Worm (Caenorhabditis elegans) whole organism, L3 larva: ENCODE results near the gene K04G11.3.

Experiments used
- R02D3.7 ChIP-seq: fragments of 150-350 bp; optimal IDR thresholded peaks from 2 replicates; lab custom pipeline; 2014; ENCODE audit warnings: missing biosample characterization, missing genetic modification characterization
- aly-2 ChIP-seq: fragments of 150-350 bp; optimal IDR thresholded peaks from 2 replicates; lab custom pipeline; 2014; ENCODE audit warnings: missing biosample characterization, missing genetic modification characterization
- ama-1 ChIP-seq: fragments of 150-350 bp; optimal IDR thresholded peaks from 2 replicates; lab custom pipeline; 2018
- ceh-16 ChIP-seq: sonication (generic microtip); optimal IDR thresholded peaks from 2 replicates; lab custom pipeline; 2017; ENCODE audit warnings: missing biosample characterization, missing genetic modification characterization
- ceh-82 ChIP-seq: fragments of 150-350 bp; optimal IDR thresholded peaks from 2 replicates; lab custom pipeline; 2014; ENCODE audit warnings: missing biosample characterization, missing genetic modification characterization
- ceh-9 ChIP-seq: sonication (generic microtip); optimal IDR thresholded peaks from 2 replicates; lab custom pipeline; 2018; ENCODE audit warnings: missing biosample characterization, missing genetic modification characterization
- daf-12 ChIP-seq: fragments of 150-350 bp; optimal IDR thresholded peaks from 2 replicates; lab custom pipeline; 2014; ENCODE audit warnings: missing biosample characterization, missing genetic modification reagents, missing genetic modification characterization
- egl-5 ChIP-seq: fragments of 150-350 bp; optimal IDR thresholded peaks from 2 replicates; lab custom pipeline; 2017; ENCODE audit warnings: missing biosample characterization, missing genetic modification reagents, missing genetic modification characterization, inconsistent platforms
- elt-1 ChIP-seq: fragments of 150-350 bp; optimal IDR thresholded peaks from 2 replicates; lab custom pipeline; 2014; ENCODE audit warnings: missing biosample characterization, missing genetic modification characterization
- elt-2 ChIP-seq: sonication (generic microtip); optimal IDR thresholded peaks from 2 replicates; lab custom pipeline; 2016; ENCODE audit warnings: missing genetic modification reagents, mild to moderate bottlenecking, missing genetic modification characterization, missing compliant biosample characterization
- elt-3 ChIP-seq, 3 experiments: fragments of 150-350 bp in 1 of 3; sonication (generic microtip) in 2 of 3; optimal IDR thresholded peaks; 2 replicates in 2 of 3; 4 replicates in 1 of 3; lab custom pipeline; 2014 to 2017; ENCODE audit warnings: missing biosample characterization in 3 of 3, missing genetic modification characterization in 3 of 3
- eor-1 ChIP-seq, 2 experiments: fragments of 150-350 bp; optimal IDR thresholded peaks; 2 replicates each; lab custom pipeline; 2014 to 2018; ENCODE audit warnings: missing biosample characterization in 2 of 2, missing genetic modification characterization in 2 of 2
- fos-1 ChIP-seq: fragments of 150-350 bp; optimal IDR thresholded peaks from 2 replicates; lab custom pipeline; 2014; ENCODE audit warnings: missing biosample characterization, missing genetic modification characterization
- hmg-11 ChIP-seq: sonication (generic microtip); optimal IDR thresholded peaks from 2 replicates; lab custom pipeline; 2016; ENCODE audit warnings: missing genetic modification characterization, missing compliant biosample characterization
- jun-1 ChIP-seq: fragments of 150-350 bp; optimal IDR thresholded peaks from 2 replicates; lab custom pipeline; 2014; ENCODE audit warnings: missing biosample characterization, missing genetic modification reagents, missing genetic modification characterization
- lin-15B ChIP-seq: fragments of 150-350 bp; optimal IDR thresholded peaks from 2 replicates; lab custom pipeline; 2014; ENCODE audit warnings: missing biosample characterization, missing genetic modification characterization
- lin-39 ChIP-seq: fragments of 150-350 bp; optimal IDR thresholded peaks from 2 replicates; lab custom pipeline; 2018; ENCODE audit warnings: missing biosample characterization, missing genetic modification reagents, missing genetic modification characterization
- lsy-12 ChIP-seq: sonication (generic microtip); optimal IDR thresholded peaks from 2 replicates; lab custom pipeline; 2016; ENCODE audit warnings: mild to moderate bottlenecking, missing genetic modification characterization, missing compliant biosample characterization
- mml-1 ChIP-seq: fragments of 150-350 bp; sonication (generic microtip); optimal IDR thresholded peaks from 3 replicates; lab custom pipeline; 2014; ENCODE audit warnings: missing biosample characterization, missing genetic modification characterization
- nfya-1 ChIP-seq: sonication (generic microtip); optimal IDR thresholded peaks from 2 replicates; lab custom pipeline; 2017; ENCODE audit warnings: missing genetic modification characterization, mild to moderate bottlenecking, missing compliant biosample characterization, antibody characterized with exemption, moderate library complexity; ENCODE audit not compliant: insufficient read depth
- nhr-12 ChIP-seq: fragments of 150-350 bp; optimal IDR thresholded peaks from 2 replicates; lab custom pipeline; 2014; ENCODE audit warnings: missing biosample characterization, missing genetic modification characterization
- nhr-23 ChIP-seq: fragments of 150-350 bp; optimal IDR thresholded peaks from 2 replicates; lab custom pipeline; 2014; ENCODE audit warnings: missing biosample characterization, missing genetic modification reagents, missing genetic modification characterization
- nhr-237 ChIP-seq: fragments of 150-350 bp; optimal IDR thresholded peaks from 2 replicates; lab custom pipeline; 2014; ENCODE audit warnings: missing biosample characterization, missing genetic modification characterization
- nhr-25 ChIP-seq: sonication (generic microtip); optimal IDR thresholded peaks from 2 replicates; lab custom pipeline; 2017; ENCODE audit warnings: missing biosample characterization, missing genetic modification characterization
- nhr-28 ChIP-seq: fragments of 150-350 bp; optimal IDR thresholded peaks from 2 replicates; lab custom pipeline; 2014; ENCODE audit warnings: missing biosample characterization, missing genetic modification characterization
- nhr-43 ChIP-seq: sonication (generic microtip); optimal IDR thresholded peaks from 2 replicates; lab custom pipeline; 2016; ENCODE audit warnings: mild to moderate bottlenecking, missing genetic modification characterization, missing compliant biosample characterization; ENCODE audit not compliant: poor library complexity, severe bottlenecking
- nhr-76 ChIP-seq: fragments of 150-350 bp; sonication (generic microtip); optimal IDR thresholded peaks from 5 replicates; lab custom pipeline; 2014; ENCODE audit warnings: missing biosample characterization, missing genetic modification characterization
- pha-4 ChIP-seq: fragments of 150-350 bp; optimal IDR thresholded peaks from 2 replicates; lab custom pipeline; 2014; ENCODE audit warnings: missing biosample characterization, missing genetic modification reagents, missing genetic modification characterization
- pqm-1 ChIP-seq: fragments of 150-350 bp; optimal IDR thresholded peaks from 2 replicates; lab custom pipeline; 2017; ENCODE audit warnings: missing biosample characterization, missing genetic modification characterization, inconsistent platforms
- skn-1 ChIP-seq: fragments of 150-350 bp; optimal IDR thresholded peaks from 2 replicates; lab custom pipeline; 2014; ENCODE audit warnings: missing biosample characterization, missing genetic modification characterization
- tbx-2 ChIP-seq: sonication (generic microtip); optimal IDR thresholded peaks from 2 replicates; lab custom pipeline; 2016; ENCODE audit warnings: mild to moderate bottlenecking, missing genetic modification characterization, missing compliant biosample characterization
- unc-39 ChIP-seq: sonication (generic microtip); optimal IDR thresholded peaks from 4 replicates; lab custom pipeline; 2017; ENCODE audit warnings: missing biosample characterization, missing genetic modification characterization
- unc-62 ChIP-seq: fragments of 150-350 bp; sonication (generic microtip); optimal IDR thresholded peaks from 4 replicates; lab custom pipeline; 2014; ENCODE audit warnings: missing biosample characterization, missing genetic modification reagents, missing genetic modification characterization
- zag-1 ChIP-seq: fragments of 150-350 bp; optimal IDR thresholded peaks from 2 replicates; lab custom pipeline; 2014; ENCODE audit warnings: missing biosample characterization, missing genetic modification characterization
- ztf-11 ChIP-seq: fragments of 150-350 bp; optimal IDR thresholded peaks from 2 replicates; lab custom pipeline; 2014; ENCODE audit warnings: missing biosample characterization, missing genetic modification characterization

The K04G11.3 gene

DNA sequence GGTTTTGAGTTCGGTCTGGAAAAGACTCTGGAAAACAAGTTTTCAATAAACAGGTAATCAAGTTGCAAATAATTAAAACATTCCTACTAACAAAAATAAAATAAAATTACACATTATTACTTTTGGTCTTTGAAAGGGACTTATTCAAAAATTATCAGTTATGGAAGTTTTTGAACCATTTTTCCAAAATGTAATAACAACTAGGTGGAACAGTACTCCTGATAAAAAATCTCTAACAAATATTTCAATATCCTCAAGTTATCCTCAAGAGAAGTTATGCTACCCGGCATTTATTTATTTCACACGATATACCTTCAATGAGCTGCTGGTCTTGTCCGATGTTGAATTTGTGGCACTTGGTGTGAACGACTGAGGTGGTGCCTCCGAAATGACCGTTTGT lies 7.8 kb downstream of the K04G11.3 start:
- no peak for TF ChIP-seq ceh-16
- no peak for TF ChIP-seq elt-2
- TF ChIP-seq skn-1 = no peak
- TF ChIP-seq ceh-82 (tag; lab: Kevin White, UChicago) = no peak
- TF ChIP-seq nhr-12 (tag; lab: Kevin White, UChicago) = no peak
- no peak for TF ChIP-seq zag-1 (tag; lab: Kevin White, UChicago)
- TF ChIP-seq ama-1 (lab: Kevin White, UChicago) = no peak
- TF ChIP-seq elt-1 (tag; lab: Kevin White, UChicago) = no peak

ce11 chrX:14338896-14339295 lies 8.6 kb downstream of the K04G11.3 start:
- TF ChIP-seq unc-39 (no peak), nhr-43 (no peak), nhr-12 (tag; lab: Kevin White, UChicago) (no peak), ceh-9 (tag; lab: Kevin White, UChicago) (no peak), nhr-25 (tag; lab: Kevin White, UChicago) (peak; percentile 84), nhr-28 (tag; lab: Kevin White, UChicago) (no peak), eor-1 (tag; optimal IDR thresholded peaks at IDR 0.05; lab: Kevin White, UChicago) (no peak), elt-3 (tag; optimal IDR thresholded peaks at IDR 0.05; lab: Kevin White, UChicago) (no peak), R02D3.7 (tag; lab: Kevin White, UChicago) (no peak), tbx-2 (tag; lab: Kevin White, UChicago) (no peak), pqm-1 (tag; lab: Kevin White, UChicago) (no peak), elt-1 (tag; lab: Kevin White, UChicago) (peak; percentile 72), zag-1 (tag; lab: Kevin White, UChicago) (no peak), lin-39 (peak; percentile 16), jun-1 (tag; lab: Kevin White, UChicago) (no peak), fos-1 (tag; lab: Kevin White, UChicago) (no peak)

DNA sequence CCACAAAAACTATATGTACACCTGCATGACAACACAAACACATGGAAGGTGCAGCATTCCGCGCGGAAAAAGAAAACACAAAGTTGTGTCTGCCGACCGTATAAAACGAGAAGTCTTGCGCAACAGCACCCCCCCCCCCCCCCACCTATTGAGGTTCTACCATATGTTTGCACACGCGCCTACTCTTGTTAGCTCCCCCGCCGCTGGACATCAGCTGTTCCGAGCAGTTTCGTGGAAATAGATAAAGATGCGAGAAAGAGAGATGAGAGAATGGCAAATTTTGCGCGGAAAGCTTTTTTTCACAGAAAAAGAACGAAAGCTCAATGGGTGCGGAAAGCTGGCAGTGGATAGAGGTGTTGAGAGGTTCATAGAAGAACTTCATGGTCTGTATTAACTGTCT lies 11.9 kb downstream of the K04G11.3 start:
- TF ChIP-seq egl-5 (tag; lab: Kevin White, UChicago) = no peak
- no peak for TF ChIP-seq lin-15B
- no peak for TF ChIP-seq unc-62 (GFP tag; lab: Kevin White, UChicago)
- no peak for TF ChIP-seq ama-1 (lab: Kevin White, UChicago)
- no peak for TF ChIP-seq elt-3 (tag; optimal IDR thresholded peaks at IDR 0.05; lab: Kevin White, UChicago)
- TF ChIP-seq jun-1 (tag; lab: Kevin White, UChicago) = no peak
- peak; percentile 10 for TF ChIP-seq pha-4 (tag; lab: Kevin White, UChicago)

ce11 chrX:14335220-14335619 lies 12.3 kb downstream of the K04G11.3 start, which contains the start of gene K04G11.1:
Gene K04G11.1, plus strand, starts transcription at chrX:14335520.
- no peak for TF ChIP-seq nhr-237

DNA sequence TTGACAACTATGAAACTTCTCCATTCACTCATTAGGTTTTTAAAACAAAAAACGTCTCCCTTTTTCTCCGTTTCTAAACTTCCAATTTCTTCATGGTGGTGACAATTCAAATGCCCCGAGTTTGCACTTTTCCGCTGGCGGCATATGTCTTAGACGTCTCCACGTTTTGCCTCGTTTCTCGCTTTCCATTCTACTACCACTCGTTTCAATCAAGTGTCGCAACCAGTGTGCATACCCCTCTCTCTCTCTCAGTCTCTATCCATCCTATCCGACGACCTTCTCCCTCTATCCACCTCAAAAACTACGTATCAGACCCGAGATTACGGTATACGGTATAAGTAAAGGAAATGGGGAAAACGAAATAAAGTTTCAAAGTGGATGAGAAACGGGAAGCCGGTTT lies 13.3 kb downstream of the K04G11.3 start:
- no peak for TF ChIP-seq lsy-12
- TF ChIP-seq elt-1 (tag; lab: Kevin White, UChicago) = no peak
- TF ChIP-seq aly-2 (tag; lab: Kevin White, UChicago) = no peak
- TF ChIP-seq daf-12 (tag; lab: Kevin White, UChicago) = peak; percentile 34
- no peak for TF ChIP-seq ztf-11 (tag; lab: Kevin White, UChicago)
- peak; percentile 84 for TF ChIP-seq nfya-1 (tag; lab: Kevin White, UChicago)
- no peak for TF ChIP-seq unc-39
- TF ChIP-seq nhr-25 (tag; lab: Kevin White, UChicago) = peak; percentile 90
- no peak for TF ChIP-seq nhr-43
- TF ChIP-seq hmg-11 (tag; lab: Kevin White, UChicago) = no peak
- TF ChIP-seq jun-1 (tag; lab: Kevin White, UChicago) = no peak
- TF ChIP-seq nhr-23 (tag; lab: Kevin White, UChicago) = peak; percentile 47

ce11 chrX:14329348-14329747 lies 18.1 kb downstream of the K04G11.3 start:
- TF ChIP-seq mml-1 (tag; lab: Kevin White, UChicago) = no peak
- no peak for TF ChIP-seq nhr-76
- peak; percentile 1 for TF ChIP-seq egl-5 (tag; lab: Kevin White, UChicago)
